Fruit fly (Drosophila melanogaster): ENCODE data around the gene CycD.

CycD gene

dm6 chrX:15867863-15868262 lies 41.6 kb downstream of the CycD start, which contains the start of gene Gapdh2:
TSS of gene Gapdh2 (plus strand) at chrX:15868145.
- TF ChIP-seq Hr3 (GFP tag; optimal IDR thresholded peaks at IDR 0.05) (peak; percentile 96), CG10959 (GFP tag; IDR thresholded peaks at IDR 0.05) (peak; percentile 91), Oaz (GFP tag; IDR thresholded peaks at IDR 0.05) (peak; percentile 99), CG17802 (tag; optimal IDR thresholded peaks at IDR 0.05) (peak; percentile 86), Dad (GFP tag; optimal IDR thresholded peaks at IDR 0.05) (peak; percentile 98), Fer1 (GFP tag; optimal IDR thresholded peaks at IDR 0.05) (peak; percentile 100), CG2678 (tag; optimal IDR thresholded peaks at IDR 0.05) (peak; percentile 100), Hey (tag; optimal IDR thresholded peaks at IDR 0.05) (peak; percentile 98), NC2α (GFP tag; optimal IDR thresholded peaks at IDR 0.05) (peak; percentile 90), CG10274 (GFP tag; optimal IDR thresholded peaks at IDR 0.05) (peak; percentile 95), ken (GFP tag; IDR thresholded peaks at IDR 0.05) (peak; percentile 98; the same call in 2 of the 3 replicates), CkIIα-i1 (GFP tag; IDR thresholded peaks at IDR 0.05) (peak; percentile 95), cas (GFP tag; IDR thresholded peaks at IDR 0.05) (peak; percentile 99), dati (GFP tag; IDR thresholded peaks at IDR 0.05) (no peak; the same call in 1 of the 2 replicates), gfzf (GFP tag; optimal IDR thresholded peaks at IDR 0.05) (peak; percentile 22), Dek (tag; optimal IDR thresholded peaks at IDR 0.05) (peak; percentile 100), nerfin-1 (tag; optimal IDR thresholded peaks at IDR 0.05) (peak; percentile 99), Nf-YC (tag; optimal IDR thresholded peaks at IDR 0.05) (peak; percentile 97), CG5245 (GFP tag; optimal IDR thresholded peaks at IDR 0.05) (peak; percentile 98), run (tag; optimal IDR thresholded peaks at IDR 0.05) (peak; percentile 100), sisA (GFP tag; IDR thresholded peaks at IDR 0.05) (peak; percentile 96), CG12104 (GFP tag; optimal IDR thresholded peaks at IDR 0.05) (peak; percentile 99), dm (GFP tag; optimal IDR thresholded peaks at IDR 0.05) (peak; percentile 91), Ptx1 (GFP tag; IDR thresholded peaks at IDR 0.05) (peak; percentile 98), grn (GFP tag; optimal IDR thresholded peaks at IDR 0.05) (peak; percentile 91), CG9817 (tag; optimal IDR thresholded peaks at IDR 0.05) (peak; percentile 99), Elba2 (GFP tag; optimal IDR thresholded peaks at IDR 0.05) (peak; percentile 63), CG13775 (GFP tag; optimal IDR thresholded peaks at IDR 0.05) (peak; percentile 98), CG2875 (GFP tag; optimal IDR thresholded peaks at IDR 0.05) (peak; percentile 98), CG1024 (GFP tag; IDR thresholded peaks at IDR 0.05) (peak; percentile 96), Sry-β (GFP tag; optimal IDR thresholded peaks at IDR 0.05) (peak; percentile 71), br (optimal IDR thresholded peaks at IDR 0.05) (no peak), CG4282 (GFP tag; optimal IDR thresholded peaks at IDR 0.05) (peak; percentile 86), h (optimal IDR thresholded peaks at IDR 0.05) (no peak), CG17359 (tag; optimal IDR thresholded peaks at IDR 0.05) (peak; percentile 100), ATbp (GFP tag; optimal IDR thresholded peaks at IDR 0.05) (peak; percentile 100), CG8290 (GFP tag; optimal IDR thresholded peaks at IDR 0.05) (peak; percentile 92), CG8290 (tag; optimal IDR thresholded peaks at IDR 0.05) (peak; percentile 81 to 98), CG11456 (GFP tag; IDR thresholded peaks at IDR 0.05) (peak; percentile 98; the same call in 2 of the 3 replicates), CG32767 (GFP tag; IDR thresholded peaks at IDR 0.05) (peak; percentile 99), exex (tag; optimal IDR thresholded peaks at IDR 0.05) (peak; percentile 100), CG12071 (GFP tag; optimal IDR thresholded peaks at IDR 0.05) (peak; percentile 100), tna (GFP tag; IDR thresholded peaks at IDR 0.05; ENCODE audit: partially characterized antibody) (no peak), CG17361 (GFP tag; IDR thresholded peaks at IDR 0.05) (peak; percentile 99), toy (GFP tag; IDR thresholded peaks at IDR 0.05) (peak; percentile 99), CG18764 (GFP tag; optimal IDR thresholded peaks at IDR 0.05) (peak; percentile 97), CG3163 (GFP tag; optimal IDR thresholded peaks at IDR 0.05) (peak; percentile 77), CG2120 (GFP tag; optimal IDR thresholded peaks at IDR 0.05) (peak; percentile 99), CG10431 (GFP tag; optimal IDR thresholded peaks at IDR 0.05) (peak; percentile 98), dan (GFP tag; IDR thresholded peaks at IDR 0.05) (no peak), NK7.1 (GFP tag; optimal IDR thresholded peaks at IDR 0.05) (peak; percentile 97), usp (GFP tag; optimal IDR thresholded peaks at IDR 0.05) (no peak), Jarid2 (GFP tag; optimal IDR thresholded peaks at IDR 0.05) (peak; percentile 95)

Data from whole organism, embryonic.